Worm (Caenorhabditis elegans): ENCODE data around the gene fbxb-87.
A peak's percentile ranks its signal among the peaks of the same experiment; 100 is the strongest.

ce11 chrIII:10848858-10849257 is 45.5 kb upstream of the fbxb-87 start, which contains the start of the genes fbxb-85 and hex-3:
- TF ChIP-seq zip-11 (GFP tag; IDR thresholded peaks at IDR 0.05): no peak
- TF ChIP-seq ceh-32 (tag; optimal IDR thresholded peaks at IDR 0.05; ENCODE audit: poor library complexity): peak; percentile 80
- peak; percentile 68; the same call in 1 of the 2 replicates for TF ChIP-seq ZK337.2 (GFP tag; IDR thresholded peaks at IDR 0.05)
- TF ChIP-seq unc-39 (tag; optimal IDR thresholded peaks at IDR 0.05): no peak
- TF ChIP-seq ama-1 (optimal IDR thresholded peaks at IDR 0.05): peak; percentile 48
- no peak for TF ChIP-seq nhr-41 (GFP tag; IDR thresholded peaks at IDR 0.05)
- TF ChIP-seq fkh-10 (GFP tag; optimal IDR thresholded peaks at IDR 0.05): peak; percentile 89
- TF ChIP-seq daf-12 (tag; optimal IDR thresholded peaks at IDR 0.05): no peak
- TF ChIP-seq nhr-6 (tag; optimal IDR thresholded peaks at IDR 0.05): peak; percentile 91
